Fruit fly (Drosophila melanogaster): ENCODE results near the gene CG34452.

CG34452 gene

dm6 chr3L:15669939-15670338 is 17.8 kb downstream of the CG34452 start:
- no peak for TF ChIP-seq achi (GFP tag; optimal IDR thresholded peaks at IDR 0.05)
- no peak for TF ChIP-seq lz (GFP tag; optimal IDR thresholded peaks at IDR 0.05)
- no peak for TF ChIP-seq Met (GFP tag; optimal IDR thresholded peaks at IDR 0.05)
- no peak for TF ChIP-seq dsx (GFP tag; optimal IDR thresholded peaks at IDR 0.05; ENCODE audit: poor library complexity, severe bottlenecking)
- TF ChIP-seq CG4318 (GFP tag; optimal IDR thresholded peaks at IDR 0.05): no peak
- no peak for TF ChIP-seq CG6792 (GFP tag; optimal IDR thresholded peaks at IDR 0.05)
- TF ChIP-seq CG10631 (GFP tag; optimal IDR thresholded peaks at IDR 0.05): no peak
- no peak for TF ChIP-seq fkh (GFP tag; optimal IDR thresholded peaks at IDR 0.05)
- TF ChIP-seq cyc (GFP tag; optimal IDR thresholded peaks at IDR 0.05): no peak
- no peak for TF ChIP-seq Blimp-1 (GFP tag; optimal IDR thresholded peaks at IDR 0.05)
- TF ChIP-seq CG9139 (GFP tag; optimal IDR thresholded peaks at IDR 0.05): no peak

- TF ChIP-seq CG8119 (GFP tag; IDR thresholded peaks at IDR 0.05) (no peak), achi (GFP tag; optimal IDR thresholded peaks at IDR 0.05) (no peak), CG6276 (GFP tag; optimal IDR thresholded peaks at IDR 0.05) (no peak), Lpt (GFP tag; optimal IDR thresholded peaks at IDR 0.05) (no peak), Hr4 (GFP tag; optimal IDR thresholded peaks at IDR 0.05) (no peak), CG1621 (tag; optimal IDR thresholded peaks at IDR 0.05) (no peak), CG7368 (GFP tag; optimal IDR thresholded peaks at IDR 0.05) (no peak), Hr39 (GFP tag; optimal IDR thresholded peaks at IDR 0.05) (no peak), CG3032 (tag; optimal IDR thresholded peaks at IDR 0.05) (no peak), CG6808 (GFP tag; optimal IDR thresholded peaks at IDR 0.05) (no peak), CG11294 (GFP tag; IDR thresholded peaks at IDR 0.05) (no peak), Sox14 (GFP tag; optimal IDR thresholded peaks at IDR 0.05) (no peak), dac (GFP tag; optimal IDR thresholded peaks at IDR 0.05) (no peak), Eip75B (GFP tag; optimal IDR thresholded peaks at IDR 0.05) (no peak), CG6163 (GFP tag; IDR thresholded peaks at IDR 0.05) (no peak), pdm3 (GFP tag; optimal IDR thresholded peaks at IDR 0.05) (no peak)
Observed at dm6 chr3L:15665741-15666140, 22.0 kb downstream of the CG34452 start.

- TF ChIP-seq fd85E (GFP tag; optimal IDR thresholded peaks at IDR 0.05): no peak
- TF ChIP-seq eg (GFP tag; IDR thresholded peaks at IDR 0.05): no peak
- TF ChIP-seq CG10631 (GFP tag; optimal IDR thresholded peaks at IDR 0.05): no peak
- TF ChIP-seq Sox102F (GFP tag; optimal IDR thresholded peaks at IDR 0.05): no peak
- no peak for TF ChIP-seq CG7368 (GFP tag; optimal IDR thresholded peaks at IDR 0.05)
- TF ChIP-seq CG11902 (GFP tag; optimal IDR thresholded peaks at IDR 0.05): no peak
- TF ChIP-seq OdsH (GFP tag; optimal IDR thresholded peaks at IDR 0.05): no peak
- no peak for TF ChIP-seq CG8632 (GFP tag; optimal IDR thresholded peaks at IDR 0.05)
- no peak for TF ChIP-seq CG8319 (GFP tag; optimal IDR thresholded peaks at IDR 0.05)
- TF ChIP-seq dac (GFP tag; optimal IDR thresholded peaks at IDR 0.05): no peak
- TF ChIP-seq Eip93F (GFP tag; optimal IDR thresholded peaks at IDR 0.05): no peak
Observed at dm6 chr3L:15664199-15664794, 23.4 kb downstream of the CG34452 start.

dm6 chr3L:15662510-15662909 is 25.2 kb downstream of the CG34452 start:
- TF ChIP-seq pdm3 (GFP tag; optimal IDR thresholded peaks at IDR 0.05): no peak
- TF ChIP-seq CG10669 (GFP tag; optimal IDR thresholded peaks at IDR 0.05): no peak
- no peak for TF ChIP-seq esn (GFP tag; optimal IDR thresholded peaks at IDR 0.05)
- no peak for TF ChIP-seq achi (GFP tag; optimal IDR thresholded peaks at IDR 0.05)
